Fruit fly (Drosophila melanogaster) Kc167 (cell line): Measurements from ENCODE around the gene Cyp6d4.

Source experiments
- Myc ChIP-seq: fragments of >200 bp; optimal IDR thresholded peaks from 2 replicates; lab custom pipeline; 2017; ENCODE audit warnings: missing external identifiers
- Sin3A ChIP-seq: fragments of >200 bp; optimal IDR thresholded peaks from 2 replicates; lab custom pipeline; 2018; ENCODE audit warnings: missing external identifiers
- h ChIP-seq: fragments of >200 bp; optimal IDR thresholded peaks from 3 replicates; lab custom pipeline; 2018; ENCODE audit warnings: missing external identifiers
- insv ChIP-seq: fragments of >200 bp; optimal IDR thresholded peaks from 3 replicates; lab custom pipeline; 2018; ENCODE audit warnings: missing external identifiers
- psq ChIP-seq: fragments of >200 bp; optimal IDR thresholded peaks from 2 replicates; lab custom pipeline; 2017; ENCODE audit warnings: missing external identifiers
- ttk ChIP-seq: sonication (Bioruptor generic); optimal IDR thresholded peaks from 2 replicates; lab custom pipeline; 2017; ENCODE audit warnings: missing external identifiers

DNA sequence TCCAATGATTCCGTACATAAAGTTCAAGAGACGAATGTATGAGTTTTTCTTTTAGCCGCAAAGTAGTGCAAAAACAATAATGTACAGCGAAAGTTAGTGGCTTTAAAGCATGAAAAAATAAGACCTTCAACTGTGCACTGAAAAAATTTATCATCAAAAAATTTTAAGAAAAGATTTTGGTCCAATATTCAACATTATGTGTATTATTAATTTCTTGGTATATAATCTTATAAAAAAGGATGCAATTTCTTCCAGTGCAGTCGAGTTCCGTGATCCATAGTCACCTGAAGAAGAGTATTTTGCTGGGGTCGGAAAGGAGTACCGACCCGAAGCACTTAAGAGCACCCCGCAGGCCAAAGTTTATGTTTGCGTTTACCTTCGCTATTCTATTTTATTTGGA lies 29.5 kb upstream of the Cyp6d4 start:
- no peak for TF ChIP-seq ttk (lab: Kevin White, UChicago)
- TF ChIP-seq psq = no peak
- no peak for TF ChIP-seq Sin3A (lab: Kevin White, UChicago)
- TF ChIP-seq Myc (lab: Kevin White, UChicago) = no peak
- TF ChIP-seq h (lab: Kevin White, UChicago) = no peak
- no peak for TF ChIP-seq insv (lab: Kevin White, UChicago)
